Fruit fly (Drosophila melanogaster) whole organism, embryonic: ENCODE results near the gene CG32333.
A peak's percentile ranks its signal among the peaks of the same experiment; 100 is the strongest.

ENCODE experiments used
- ATbp ChIP-seq: fragments of 200-800 bp; sonication (Bioruptor generic); optimal IDR thresholded peaks from 2 replicates; lab custom pipeline; 2017; ENCODE audit warnings: missing biosample characterization, mild to moderate bottlenecking, missing genetic modification characterization, missing genetic modification reagents
- CG11695 ChIP-seq: fragments of 200-800 bp; sonication (Bioruptor generic); IDR thresholded peaks from 3 replicates; pipeline ENCODE4 v1.3.6; 2022; ENCODE audit warnings: missing biosample characterization, missing genetic modification characterization
- CG8281 ChIP-seq: fragments of 200-800 bp; sonication (Bioruptor generic); optimal IDR thresholded peaks from 2 replicates; lab custom pipeline; 2018; ENCODE audit warnings: missing biosample characterization, mild to moderate bottlenecking, missing genetic modification characterization, moderate library complexity
- HLHmδ ChIP-seq: fragments of 200-800 bp; sonication (Bioruptor generic); optimal IDR thresholded peaks from 2 replicates; lab custom pipeline; 2018; ENCODE audit warnings: missing biosample characterization, mild to moderate bottlenecking, missing genetic modification characterization, moderate library complexity
- Opbp ChIP-seq: fragments of 200-800 bp; sonication (Bioruptor generic); IDR thresholded peaks from 3 replicates; pipeline ENCODE4 v1.3.6; 2022; ENCODE audit warnings: missing biosample characterization, missing genetic modification characterization; ENCODE audit not compliant: partially characterized antibody
- al ChIP-seq: fragments of 200-800 bp; sonication (Bioruptor generic); IDR thresholded peaks from 2 replicates; pipeline ENCODE4 v1.3.6; 2022; ENCODE audit warnings: missing biosample characterization, missing genetic modification characterization
- emc ChIP-seq: fragments of 200-800 bp; sonication (Bioruptor generic); optimal IDR thresholded peaks from 2 replicates; lab custom pipeline; 2016; ENCODE audit warnings: missing biosample characterization, missing genetic modification characterization
- psq ChIP-seq: fragments of 200-800 bp; sonication (Bioruptor generic); optimal IDR thresholded peaks from 2 replicates; lab custom pipeline; 2017; ENCODE audit warnings: missing biosample characterization, missing genetic modification characterization
- so ChIP-seq: fragments of 200-800 bp; sonication (Bioruptor generic); IDR thresholded peaks from 3 replicates; pipeline ENCODE4 v1.3.6; 2022; ENCODE audit warnings: missing biosample characterization, missing genetic modification characterization

- TF ChIP-seq al (GFP tag; lab: Robert Waterston, UW), result 0 out of 2 replicates have a peak, but pooled peaks have one; percentile 29
- TF ChIP-seq CG11695 (GFP tag; lab: Robert Waterston, UW), result no peak
- TF ChIP-seq so, result 0 out of 3 replicates have a peak, but pooled peaks have one; percentile 12
- no peak for TF ChIP-seq ATbp
- TF ChIP-seq psq (GFP tag; lab: Kevin White, UChicago), result no peak
- no peak for TF ChIP-seq HLHmδ (GFP tag; lab: Kevin White, UChicago)
- no peak for TF ChIP-seq emc (GFP tag; lab: Kevin White, UChicago)
- peak; percentile 73 for TF ChIP-seq Opbp (GFP tag; lab: Robert Waterston, UW)
- no peak for TF ChIP-seq CG8281 (tag; lab: Kevin White, UChicago)
Observed at dm6 chr3L:1247627-1248295, 28.0 kb upstream of the CG32333 start, which contains the start of the genes Psf1 and Sac1.
